Fruit fly (Drosophila melanogaster) whole organism, prepupa: ENCODE measurements around the gene Ca-beta.

Experiments
- Blimp-1 ChIP-seq: fragments of 200-800 bp; sonication (Bioruptor generic); optimal IDR thresholded peaks from 3 replicates; lab custom pipeline; 2017; ENCODE audit warnings: missing biosample characterization, missing genetic modification characterization, mild to moderate bottlenecking, moderate library complexity, missing genetic modification reagents
- CG10631 ChIP-seq: fragments of 200-800 bp; sonication (Bioruptor generic); optimal IDR thresholded peaks from 2 replicates; lab custom pipeline; 2016; ENCODE audit warnings: missing biosample characterization, missing genetic modification characterization
- CG10669 ChIP-seq: fragments of 200-800 bp; sonication (Bioruptor generic); optimal IDR thresholded peaks from 3 replicates; lab custom pipeline; 2018; ENCODE audit warnings: missing biosample characterization, mild to moderate bottlenecking, missing genetic modification characterization, moderate library complexity
- CG11294 ChIP-seq: fragments of 200-800 bp; sonication (Bioruptor generic); IDR thresholded peaks from 2 replicates; pipeline ENCODE4 v1.3.6; 2022; ENCODE audit warnings: missing biosample characterization, missing genetic modification characterization
- CG11762 ChIP-seq: fragments of 200-800 bp; sonication (Bioruptor generic); optimal IDR thresholded peaks from 3 replicates; lab custom pipeline; 2016; ENCODE audit warnings: missing biosample characterization, missing genetic modification characterization; ENCODE audit not compliant: insufficient read depth
- CG15336 ChIP-seq: fragments of 200-800 bp; sonication (Bioruptor generic); IDR thresholded peaks from 2 replicates; pipeline ENCODE4 v1.3.6; 2022; ENCODE audit warnings: missing biosample characterization, missing genetic modification characterization
- CG1621 ChIP-seq: fragments of 200-800 bp; sonication (Bioruptor generic); optimal IDR thresholded peaks from 3 replicates; lab custom pipeline; 2018; ENCODE audit warnings: missing biosample characterization, mild to moderate bottlenecking, missing genetic modification characterization
- CG32006 ChIP-seq: fragments of 200-800 bp; sonication (Bioruptor generic); optimal IDR thresholded peaks from 3 replicates; lab custom pipeline; 2017; ENCODE audit warnings: missing biosample characterization, mild to moderate bottlenecking, missing genetic modification characterization
- CG4318 ChIP-seq: fragments of 200-800 bp; sonication (Bioruptor generic); optimal IDR thresholded peaks from 3 replicates; lab custom pipeline; 2017; ENCODE audit warnings: missing biosample characterization, mild to moderate bottlenecking, missing genetic modification characterization
- CG6163 ChIP-seq: fragments of 200-800 bp; sonication (Bioruptor generic); IDR thresholded peaks from 3 replicates; pipeline ENCODE4 v1.3.6; 2022; ENCODE audit warnings: missing biosample characterization, missing genetic modification characterization
- CG6792 ChIP-seq: fragments of 200-800 bp; sonication (Bioruptor generic); optimal IDR thresholded peaks from 3 replicates; lab custom pipeline; 2016; ENCODE audit warnings: missing biosample characterization, missing genetic modification characterization
- CG6808 ChIP-seq: fragments of 200-800 bp; sonication (Bioruptor generic); optimal IDR thresholded peaks from 3 replicates; lab custom pipeline; 2017; ENCODE audit warnings: missing biosample characterization, missing genetic modification characterization, mild to moderate bottlenecking, moderate library complexity, missing genetic modification reagents
- CG7368 ChIP-seq: fragments of 200-800 bp; sonication (Bioruptor generic); optimal IDR thresholded peaks from 3 replicates; lab custom pipeline; 2016; ENCODE audit warnings: missing biosample characterization, missing genetic modification characterization
- CG8119 ChIP-seq: fragments of 200-800 bp; sonication (Bioruptor generic); IDR thresholded peaks from 3 replicates; pipeline ENCODE4 v1.3.6; 2022; ENCODE audit warnings: missing biosample characterization, missing genetic modification characterization
- CG8319 ChIP-seq: fragments of 200-800 bp; sonication (Bioruptor generic); optimal IDR thresholded peaks from 3 replicates; lab custom pipeline; 2016; ENCODE audit warnings: missing biosample characterization, missing genetic modification characterization
- Eip75B ChIP-seq: fragments of 200-800 bp; sonication (Bioruptor generic); optimal IDR thresholded peaks from 3 replicates; lab custom pipeline; 2016; ENCODE audit warnings: missing biosample characterization, missing genetic modification characterization
- Eip78C ChIP-seq: fragments of 200-800 bp; sonication (Bioruptor generic); peaks from one replicate; lab custom pipeline; 2016; ENCODE audit warnings: missing biosample characterization, missing genetic modification characterization
- Eip93F ChIP-seq: fragments of 200-800 bp; sonication (Bioruptor generic); optimal IDR thresholded peaks from 2 replicates; lab custom pipeline; 2016; ENCODE audit warnings: missing biosample characterization, mild to moderate bottlenecking, missing genetic modification characterization
- Ets96B ChIP-seq: fragments of 200-800 bp; optimal IDR thresholded peaks from 2 replicates; lab custom pipeline; 2019; ENCODE audit warnings: missing biosample characterization, mild to moderate bottlenecking, missing genetic modification characterization, moderate library complexity
- Hr4 ChIP-seq: fragments of 200-800 bp; sonication (Bioruptor generic); optimal IDR thresholded peaks from 3 replicates; lab custom pipeline; 2016; ENCODE audit warnings: missing biosample characterization, missing genetic modification characterization
- Met ChIP-seq: fragments of 200-800 bp; sonication (Bioruptor generic); optimal IDR thresholded peaks from 3 replicates; lab custom pipeline; 2016; ENCODE audit warnings: missing biosample characterization, missing genetic modification characterization
- OdsH ChIP-seq: fragments of 200-800 bp; sonication (Bioruptor generic); optimal IDR thresholded peaks from 3 replicates; lab custom pipeline; 2016; ENCODE audit warnings: missing biosample characterization, missing genetic modification characterization
- Sox15 ChIP-seq: fragments of 200-800 bp; sonication (Bioruptor generic); optimal IDR thresholded peaks from 3 replicates; lab custom pipeline; 2016; ENCODE audit warnings: missing biosample characterization, missing genetic modification characterization
- achi ChIP-seq: fragments of 200-800 bp; sonication (Bioruptor generic); optimal IDR thresholded peaks from 3 replicates; lab custom pipeline; 2016; ENCODE audit warnings: missing biosample characterization, missing genetic modification characterization
- acj6 ChIP-seq: fragments of 200-800 bp; sonication (Bioruptor generic); optimal IDR thresholded peaks from 3 replicates; lab custom pipeline; 2016; ENCODE audit warnings: missing biosample characterization, missing genetic modification characterization
- dac ChIP-seq: fragments of 200-800 bp; sonication (Bioruptor generic); optimal IDR thresholded peaks from 2 replicates; lab custom pipeline; 2017; ENCODE audit warnings: missing biosample characterization, mild to moderate bottlenecking, missing genetic modification characterization
- dsx ChIP-seq: fragments of 200-800 bp; optimal IDR thresholded peaks from 3 replicates; lab custom pipeline; 2019; ENCODE audit warnings: missing biosample characterization, mild to moderate bottlenecking, missing genetic modification characterization, moderate library complexity; ENCODE audit not compliant: poor library complexity, severe bottlenecking
- eg ChIP-seq: fragments of 200-800 bp; sonication (Bioruptor generic); IDR thresholded peaks from 3 replicates; pipeline ENCODE4 v1.3.6; 2022; ENCODE audit warnings: missing biosample characterization, missing genetic modification characterization
- esn ChIP-seq: fragments of 200-800 bp; sonication (Bioruptor generic); optimal IDR thresholded peaks from 2 replicates; lab custom pipeline; 2016; ENCODE audit warnings: missing biosample characterization, mild to moderate bottlenecking, missing genetic modification characterization, moderate library complexity
- fkh ChIP-seq: fragments of 200-800 bp; sonication (Bioruptor generic); optimal IDR thresholded peaks from 3 replicates; lab custom pipeline; 2017; ENCODE audit warnings: missing biosample characterization, mild to moderate bottlenecking, missing genetic modification characterization, moderate library complexity
- lz ChIP-seq: fragments of 200-800 bp; sonication (Bioruptor generic); optimal IDR thresholded peaks from 3 replicates; lab custom pipeline; 2016; ENCODE audit warnings: missing biosample characterization, missing genetic modification characterization
- net ChIP-seq: fragments of 200-800 bp; sonication (Bioruptor generic); optimal IDR thresholded peaks from 3 replicates; lab custom pipeline; 2016; ENCODE audit warnings: missing biosample characterization, missing genetic modification characterization
- svp ChIP-seq: fragments of 200-800 bp; sonication (Bioruptor generic); peaks from one replicate; lab custom pipeline; 2016; ENCODE audit warnings: missing biosample characterization, missing genetic modification characterization
- topi ChIP-seq: fragments of 200-800 bp; sonication (Bioruptor generic); optimal IDR thresholded peaks from 3 replicates; lab custom pipeline; 2016; ENCODE audit warnings: missing biosample characterization, missing genetic modification characterization

Ca-beta gene

DNA sequence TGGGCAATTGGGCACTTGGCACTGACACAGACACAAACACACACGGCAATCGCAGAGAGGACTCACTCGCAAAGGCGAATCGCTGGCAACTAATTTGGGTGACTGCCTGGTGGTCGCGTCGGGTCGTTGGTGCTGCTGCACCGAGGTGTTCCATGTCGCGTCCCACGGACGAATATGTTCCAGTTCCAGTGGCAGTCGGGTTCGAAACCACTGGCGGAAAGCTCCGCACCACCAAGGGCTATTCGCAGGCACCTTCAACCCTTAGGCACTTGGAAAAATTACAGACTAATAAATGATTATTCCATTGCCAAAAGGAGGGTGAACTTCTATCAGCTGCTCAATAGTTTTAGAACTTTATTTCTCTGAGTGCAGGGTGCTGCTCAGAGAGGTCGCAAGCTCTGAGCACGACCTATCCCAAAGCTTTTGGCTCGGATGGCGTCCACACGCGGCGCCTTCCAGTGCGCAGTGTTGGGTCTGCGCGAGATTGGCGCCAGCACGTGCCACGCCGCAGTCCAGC is at the start of gene Ca-beta (continued):
- TF ChIP-seq net (GFP tag; lab: Kevin White, UChicago) (peak; percentile 8), Hr4 (peak; percentile 33), topi (GFP tag; lab: Kevin White, UChicago) (peak; percentile 2), Blimp-1 (GFP tag; lab: Kevin White, UChicago) (no peak), esn (GFP tag; lab: Kevin White, UChicago) (peak; percentile 24), CG8119 (GFP tag; lab: Robert Waterston, UW) (no peak), CG6808 (GFP tag; lab: Kevin White, UChicago) (no peak)

DNA sequence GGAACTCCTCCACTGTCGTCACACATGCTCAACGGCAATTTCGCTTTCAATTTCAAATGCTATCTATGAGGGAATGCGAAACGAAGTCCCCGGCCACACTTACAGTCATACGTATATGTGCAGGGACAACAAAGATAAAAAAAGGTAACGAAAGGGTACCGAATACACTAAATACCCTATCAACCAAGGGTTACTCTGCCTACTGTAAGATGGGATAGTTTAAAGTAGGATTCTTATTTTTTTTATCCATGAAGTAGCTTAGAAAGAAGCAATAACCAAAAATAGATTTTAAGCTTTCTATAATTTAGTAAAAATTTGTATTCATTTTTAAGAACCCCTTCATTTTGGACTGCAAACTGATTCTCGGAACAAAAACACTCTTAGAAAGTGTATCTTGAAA is 47.8 kb upstream of the Ca-beta start:
- TF ChIP-seq Ets96B (tag; lab: Kevin White, UChicago) (no peak), CG8319 (no peak), CG32006 (GFP tag; lab: Kevin White, UChicago) (peak; percentile 41), CG11294 (no peak), Met (GFP tag; lab: Kevin White, UChicago) (no peak), CG10631 (GFP tag; lab: Kevin White, UChicago) (no peak), topi (GFP tag; lab: Kevin White, UChicago) (no peak), lz (GFP tag; lab: Kevin White, UChicago) (peak; percentile 7), CG10669 (no peak), achi (no peak), dac (GFP tag; lab: Kevin White, UChicago) (no peak), Sox15 (no peak), svp (GFP tag; lab: Kevin White, UChicago) (no peak), Eip75B (no peak), Hr4 (peak; percentile 56), OdsH (GFP tag; lab: Kevin White, UChicago) (no peak), CG11762 (GFP tag; lab: Kevin White, UChicago) (no peak), CG6792 (GFP tag; lab: Kevin White, UChicago) (no peak), CG6163 (no peak), CG15336 (GFP tag; lab: Robert Waterston, UW) (0 out of 2 replicates have a peak, but pooled peaks have one; percentile 34), Blimp-1 (GFP tag; lab: Kevin White, UChicago) (no peak), esn (GFP tag; lab: Kevin White, UChicago) (no peak), Eip78C (GFP tag; lab: Kevin White, UChicago) (peak; percentile 66), eg (0 out of 3 replicates have a peak, but pooled peaks have one; percentile 15), CG6808 (GFP tag; lab: Kevin White, UChicago) (no peak), net (GFP tag; lab: Kevin White, UChicago) (no peak), CG8119 (GFP tag; lab: Robert Waterston, UW) (peak; percentile 38; the same call in 1 of the 3 replicates)

dm6 chr2L:11249376-11249775 is 46.0 kb upstream of the Ca-beta start:
- no peak for TF ChIP-seq fkh (GFP tag; lab: Kevin White, UChicago)
- TF ChIP-seq eg, result no peak
- no peak for TF ChIP-seq CG7368
- TF ChIP-seq lz (GFP tag; lab: Kevin White, UChicago), result no peak
- no peak for TF ChIP-seq CG4318 (GFP tag; lab: Kevin White, UChicago)
- no peak for TF ChIP-seq Eip93F (GFP tag; lab: Kevin White, UChicago)
- TF ChIP-seq achi, result no peak
- no peak for TF ChIP-seq Met (GFP tag; lab: Kevin White, UChicago)
- no peak for TF ChIP-seq dsx (GFP tag; lab: Kevin White, UChicago)
- no peak for TF ChIP-seq OdsH (GFP tag; lab: Kevin White, UChicago)

dm6 chr2L:11247730-11248129 is 44.4 kb upstream of the Ca-beta start:
- TF ChIP-seq acj6 (GFP tag; lab: Kevin White, UChicago) (no peak), CG1621 (tag; lab: Kevin White, UChicago) (no peak), Sox15 (no peak)
